Fruit fly (Drosophila melanogaster) S2 (cell line): ENCODE data around the gene CG17224.

ENCODE experiments used
- CG8478 ChIP-seq: fragments of >200 bp; optimal IDR thresholded peaks from 2 replicates; lab custom pipeline; 2018
- CTCF ChIP-seq, 2 experiments: fragments of >200 bp; optimal IDR thresholded peaks; 2 replicates each; lab custom pipeline; 2018

DNA sequence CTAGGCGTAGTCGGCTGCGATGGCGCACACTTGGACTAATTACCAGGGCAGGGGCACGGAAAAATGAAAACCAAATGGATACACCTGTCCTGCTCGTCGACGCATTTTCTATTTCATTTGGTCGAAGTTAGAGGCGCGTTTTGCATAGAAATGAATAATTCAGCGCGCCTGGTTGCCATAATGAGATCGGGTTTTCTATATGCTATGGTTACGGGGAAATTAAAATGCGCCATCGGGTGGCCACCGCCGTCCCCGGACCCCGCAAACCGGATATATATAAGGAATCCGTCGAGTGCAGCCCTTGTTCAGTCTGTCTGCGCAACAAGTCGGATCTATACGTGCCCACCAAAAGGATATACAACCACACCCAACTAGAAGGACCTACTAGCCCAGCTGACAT, 25.5 kb upstream of the CG17224 start, which contains the start of gene FASN2:
- TF ChIP-seq CG8478 (lab: Kevin White, UChicago) (no peak), CTCF (optimal IDR thresholded peaks at IDR 0.05; lab: Kevin White, UChicago) (no peak)
